Worm (Caenorhabditis elegans) whole organism, L2 larva: ENCODE data around the gene C18C4.7.

Experiments
- C34F6.9 ChIP-seq: fragments of 150-350 bp; optimal IDR thresholded peaks from 2 replicates; lab custom pipeline; 2014; ENCODE audit warnings: missing biosample characterization, missing genetic modification characterization
- F13H6.1 ChIP-seq: sonication (generic microtip); optimal IDR thresholded peaks from 2 replicates; lab custom pipeline; 2016; ENCODE audit warnings: missing genetic modification characterization, missing compliant biosample characterization
- R02D3.7 ChIP-seq: fragments of 150-350 bp; optimal IDR thresholded peaks from 2 replicates; lab custom pipeline; 2014; ENCODE audit warnings: missing biosample characterization, missing genetic modification characterization
- Y55F3AM.14 ChIP-seq: fragments of 200-800 bp; sonication (Bioruptor generic); optimal IDR thresholded peaks from 2 replicates; lab custom pipeline; 2018; ENCODE audit warnings: mild to moderate bottlenecking, missing genetic modification characterization, missing compliant biosample characterization
- ZK546.5 ChIP-seq: sonication (generic microtip); optimal IDR thresholded peaks from 2 replicates; lab custom pipeline; 2017; ENCODE audit warnings: missing biosample characterization, missing genetic modification characterization
- alr-1 ChIP-seq: fragments of 150-350 bp; optimal IDR thresholded peaks from 2 replicates; lab custom pipeline; 2014; ENCODE audit warnings: missing biosample characterization, missing genetic modification characterization
- aly-2 ChIP-seq: fragments of 150-350 bp; optimal IDR thresholded peaks from 2 replicates; lab custom pipeline; 2014; ENCODE audit warnings: missing biosample characterization, missing genetic modification characterization
- ama-1 ChIP-seq: fragments of 150-350 bp; optimal IDR thresholded peaks from 2 replicates; lab custom pipeline; 2018; ENCODE audit warnings: inconsistent platforms
- blmp-1 ChIP-seq: sonication (generic microtip); optimal IDR thresholded peaks from 2 replicates; lab custom pipeline; 2017; ENCODE audit warnings: missing genetic modification characterization, mild to moderate bottlenecking, missing compliant biosample characterization, antibody characterized with exemption, moderate library complexity; ENCODE audit not compliant: insufficient read depth
- ceh-16 ChIP-seq: fragments of 150-350 bp; optimal IDR thresholded peaks from 2 replicates; lab custom pipeline; 2014; ENCODE audit warnings: missing biosample characterization, missing genetic modification characterization
- ceh-82 ChIP-seq: fragments of 150-350 bp; optimal IDR thresholded peaks from 2 replicates; lab custom pipeline; 2014; ENCODE audit warnings: missing biosample characterization, missing genetic modification characterization
- crh-2 ChIP-seq: sonication (generic microtip); optimal IDR thresholded peaks from 2 replicates; lab custom pipeline; 2017; ENCODE audit warnings: missing biosample characterization, missing genetic modification characterization
- dmd-4 ChIP-seq: sonication (generic microtip); optimal IDR thresholded peaks from 2 replicates; lab custom pipeline; 2017; ENCODE audit warnings: missing biosample characterization, missing genetic modification characterization
- egl-27 ChIP-seq: sonication (generic microtip); optimal IDR thresholded peaks from 3 replicates; lab custom pipeline; 2017; ENCODE audit warnings: missing biosample characterization, missing genetic modification reagents, missing genetic modification characterization
- elt-1 ChIP-seq: fragments of 150-350 bp; optimal IDR thresholded peaks from 2 replicates; lab custom pipeline; 2014; ENCODE audit warnings: missing biosample characterization, missing genetic modification characterization
- elt-3 ChIP-seq: sonication (generic microtip); optimal IDR thresholded peaks from 2 replicates; lab custom pipeline; 2017; ENCODE audit warnings: missing biosample characterization, missing genetic modification characterization
- fos-1 ChIP-seq: fragments of 150-350 bp; optimal IDR thresholded peaks from 2 replicates; lab custom pipeline; 2014; ENCODE audit warnings: missing biosample characterization, missing genetic modification characterization
- gmeb-1 ChIP-seq: fragments of 150-350 bp; optimal IDR thresholded peaks from 2 replicates; lab custom pipeline; 2014; ENCODE audit warnings: missing biosample characterization, missing genetic modification characterization
- lin-11 ChIP-seq: fragments of 150-350 bp; sonication (generic microtip); optimal IDR thresholded peaks from 2 replicates; lab custom pipeline; 2014; ENCODE audit warnings: missing biosample characterization, missing genetic modification characterization, inconsistent platforms, mixed read lengths
- lin-13 ChIP-seq: fragments of 150-350 bp; optimal IDR thresholded peaks from 2 replicates; lab custom pipeline; 2014; ENCODE audit warnings: missing biosample characterization, missing genetic modification reagents, missing genetic modification characterization
- lin-39 ChIP-seq: fragments of 150-350 bp; optimal IDR thresholded peaks from 2 replicates; lab custom pipeline; 2014; ENCODE audit warnings: missing biosample characterization, missing genetic modification reagents, missing genetic modification characterization
- lsy-2 ChIP-seq, 2 experiments: fragments of 150-350 bp in 1 of 2; sonication (generic microtip) in 1 of 2; optimal IDR thresholded peaks; 2 replicates each; lab custom pipeline; 2014 to 2017; ENCODE audit warnings: missing biosample characterization in 2 of 2, missing genetic modification characterization in 2 of 2
- mab-5 ChIP-seq: fragments of 150-350 bp; optimal IDR thresholded peaks from 2 replicates; lab custom pipeline; 2014; ENCODE audit warnings: missing biosample characterization, missing genetic modification characterization
- mbf-1 ChIP-seq: sonication (generic microtip); optimal IDR thresholded peaks from 2 replicates; lab custom pipeline; 2017; ENCODE audit warnings: missing biosample characterization, missing genetic modification characterization
- mdl-1 ChIP-seq, 2 experiments: fragments of 150-350 bp in 1 of 2; sonication (generic microtip) in 1 of 2; optimal IDR thresholded peaks; 2 replicates each; lab custom pipeline; 2017; ENCODE audit warnings: missing biosample characterization in 2 of 2, missing genetic modification characterization in 2 of 2
- nhr-10 ChIP-seq: sonication (generic microtip); optimal IDR thresholded peaks from 2 replicates; lab custom pipeline; 2017; ENCODE audit warnings: missing biosample characterization, missing genetic modification characterization
- nhr-11 ChIP-seq: fragments of 150-350 bp; optimal IDR thresholded peaks from 2 replicates; lab custom pipeline; 2014; ENCODE audit warnings: missing biosample characterization, missing genetic modification characterization
- nhr-12 ChIP-seq: fragments of 150-350 bp; optimal IDR thresholded peaks from 2 replicates; lab custom pipeline; 2014; ENCODE audit warnings: missing biosample characterization, missing genetic modification characterization
- nhr-129 ChIP-seq: fragments of 150-350 bp; optimal IDR thresholded peaks from 2 replicates; lab custom pipeline; 2014; ENCODE audit warnings: missing biosample characterization, missing genetic modification characterization
- nhr-21 ChIP-seq: fragments of 150-350 bp; optimal IDR thresholded peaks from 2 replicates; lab custom pipeline; 2014; ENCODE audit warnings: missing biosample characterization, missing genetic modification characterization
- nhr-23 ChIP-seq: fragments of 150-350 bp; optimal IDR thresholded peaks from 2 replicates; lab custom pipeline; 2014; ENCODE audit warnings: missing biosample characterization, missing genetic modification reagents, missing genetic modification characterization
- nhr-237 ChIP-seq: fragments of 150-350 bp; optimal IDR thresholded peaks from 2 replicates; lab custom pipeline; 2014; ENCODE audit warnings: missing biosample characterization, missing genetic modification characterization
- nhr-25 ChIP-seq: fragments of 150-350 bp; sonication (generic microtip); optimal IDR thresholded peaks from 3 replicates; lab custom pipeline; 2014; ENCODE audit warnings: missing biosample characterization, missing genetic modification characterization
- nhr-6 ChIP-seq: fragments of 150-350 bp; optimal IDR thresholded peaks from 2 replicates; lab custom pipeline; 2014; ENCODE audit warnings: missing biosample characterization, missing genetic modification characterization
- nhr-77 ChIP-seq: fragments of 150-350 bp; optimal IDR thresholded peaks from 2 replicates; lab custom pipeline; 2014; ENCODE audit warnings: missing biosample characterization, missing genetic modification characterization
- peb-1 ChIP-seq: fragments of 150-350 bp; optimal IDR thresholded peaks from 2 replicates; lab custom pipeline; 2014; ENCODE audit warnings: missing biosample characterization, missing genetic modification characterization
- sem-4 ChIP-seq: fragments of 150-350 bp; optimal IDR thresholded peaks from 2 replicates; lab custom pipeline; 2014; ENCODE audit warnings: missing biosample characterization, missing genetic modification reagents, missing genetic modification characterization
- skn-1 ChIP-seq: sonication (generic microtip); optimal IDR thresholded peaks from 2 replicates; lab custom pipeline; 2017; ENCODE audit warnings: missing biosample characterization, missing genetic modification characterization
- sma-3 ChIP-seq: sonication (generic microtip); optimal IDR thresholded peaks from 2 replicates; lab custom pipeline; 2016; ENCODE audit warnings: missing genetic modification reagents, missing genetic modification characterization, missing compliant biosample characterization
- sma-9 ChIP-seq, 2 experiments: fragments of 150-350 bp in 1 of 2; sonication (generic microtip) in 1 of 2; optimal IDR thresholded peaks; 2 replicates each; lab custom pipeline; 2014 to 2016; ENCODE audit warnings: missing genetic modification characterization in 2 of 2, mild to moderate bottlenecking in 1 of 2, missing biosample characterization in 1 of 2, missing compliant biosample characterization in 1 of 2, missing genetic modification reagents in 1 of 2, moderate library complexity in 1 of 2
- snpc-4 ChIP-seq: fragments of 150-350 bp; optimal IDR thresholded peaks from 2 replicates; lab custom pipeline; 2014; ENCODE audit warnings: missing biosample characterization, missing genetic modification characterization
- unc-39 ChIP-seq: fragments of 150-350 bp; optimal IDR thresholded peaks from 2 replicates; lab custom pipeline; 2014; ENCODE audit warnings: missing biosample characterization, missing genetic modification characterization
- unc-55 ChIP-seq: fragments of 150-350 bp; sonication (generic microtip); optimal IDR thresholded peaks from 3 replicates; lab custom pipeline; 2014; ENCODE audit warnings: missing biosample characterization, missing genetic modification reagents, missing genetic modification characterization
- unc-62 ChIP-seq: fragments of 150-350 bp; optimal IDR thresholded peaks from 2 replicates; lab custom pipeline; 2014; ENCODE audit warnings: missing biosample characterization, missing genetic modification reagents, missing genetic modification characterization
- zag-1 ChIP-seq: fragments of 150-350 bp; optimal IDR thresholded peaks from 2 replicates; lab custom pipeline; 2014; ENCODE audit warnings: missing biosample characterization, missing genetic modification characterization
- ztf-1 ChIP-seq: fragments of 200-800 bp; sonication (Bioruptor generic); conservative IDR thresholded peaks from 2 replicates; pipeline ENCODE4 v1.3.6; 2022; ENCODE audit warnings: missing genetic modification characterization, missing compliant biosample characterization
- ztf-11 ChIP-seq: sonication (generic microtip); optimal IDR thresholded peaks from 2 replicates; lab custom pipeline; 2017; ENCODE audit warnings: missing biosample characterization, missing genetic modification characterization
- ztf-4 ChIP-seq: fragments of 150-350 bp; optimal IDR thresholded peaks from 2 replicates; lab custom pipeline; 2014; ENCODE audit warnings: missing biosample characterization, missing genetic modification characterization

The C18C4.7 gene

DNA sequence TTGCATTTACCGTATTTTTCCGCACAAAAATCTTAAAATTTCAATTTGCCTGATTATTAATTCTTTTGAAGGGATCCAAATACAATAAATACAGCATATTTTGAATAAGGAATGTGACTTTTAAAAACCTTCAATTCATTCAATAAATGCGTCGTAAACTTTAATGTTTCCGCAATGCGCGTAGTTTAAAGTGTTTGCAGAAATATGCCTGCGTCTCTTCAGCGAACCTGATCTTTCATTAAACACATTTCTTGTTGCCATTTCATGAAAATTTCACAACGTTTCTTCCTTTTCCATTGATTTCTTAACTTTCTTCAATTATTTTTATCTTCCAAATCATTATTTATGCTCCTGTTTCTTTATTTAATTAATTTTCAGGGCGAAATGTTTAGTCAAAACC lies 25.3 kb upstream of the C18C4.7 start, which contains the start of gene vps-37:
vps-37 (plus strand) TSS at position 378 of the 400 bp plus-strand sequence.
- TF ChIP-seq skn-1 (tag; lab: Kevin White, UChicago) (no peak), lin-13 (GFP tag; lab: Kevin White, UChicago) (peak; percentile 90), peb-1 (tag; lab: Kevin White, UChicago) (no peak), nhr-129 (tag; lab: Kevin White, UChicago) (peak; percentile 80), alr-1 (tag; lab: Kevin White, UChicago) (no peak), nhr-77 (peak; percentile 45), mbf-1 (tag; lab: Kevin White, UChicago) (no peak), R02D3.7 (no peak), nhr-10 (tag; lab: Kevin White, UChicago) (no peak), unc-39 (tag; lab: Kevin White, UChicago) (no peak), egl-27 (peak; percentile 46), unc-62 (no peak), zag-1 (peak; percentile 69), ZK546.5 (tag; lab: Kevin White, UChicago) (no peak), ztf-4 (peak; percentile 57), dmd-4 (tag; lab: Kevin White, UChicago) (no peak), sem-4 (tag; lab: Kevin White, UChicago) (peak; percentile 81), nhr-11 (tag; lab: Kevin White, UChicago) (no peak), nhr-21 (tag; lab: Kevin White, UChicago) (peak; percentile 78), lin-39 (tag; lab: Kevin White, UChicago) (no peak), nhr-12 (no peak), mab-5 (tag; lab: Kevin White, UChicago) (peak; percentile 70), blmp-1 (peak; percentile 17), sma-9 (GFP tag; optimal IDR thresholded peaks at IDR 0.05; lab: Kevin White, UChicago) (peak; percentile 84), sma-9 (tag; optimal IDR thresholded peaks at IDR 0.05; lab: Kevin White, UChicago) (no peak), ama-1 (lab: Kevin White, UChicago) (no peak), aly-2 (tag; lab: Kevin White, UChicago) (no peak), ceh-82 (tag; lab: Kevin White, UChicago) (no peak), lin-11 (tag; lab: Kevin White, UChicago) (no peak), gmeb-1 (peak; percentile 86), C34F6.9 (tag; lab: Kevin White, UChicago) (peak; percentile 86), nhr-6 (peak; percentile 82), lsy-2 (tag; optimal IDR thresholded peaks at IDR 0.05; lab: Kevin White, UChicago) (peak; percentile 81 to 94), F13H6.1 (tag; lab: Kevin White, UChicago) (peak; percentile 78), Y55F3AM.14 (no peak), elt-1 (tag; lab: Kevin White, UChicago) (no peak), sma-3 (GFP tag; lab: Kevin White, UChicago) (peak; percentile 47), nhr-25 (peak; percentile 80), fos-1 (peak; percentile 60), elt-3 (tag; lab: Kevin White, UChicago) (no peak), ztf-11 (no peak), ztf-1 (no peak), ceh-16 (no peak), snpc-4 (tag; lab: Kevin White, UChicago) (peak; percentile 81), unc-55 (peak; percentile 91), crh-2 (peak; percentile 88), mdl-1 (tag; optimal IDR thresholded peaks at IDR 0.05; lab: Kevin White, UChicago) (no peak), nhr-237 (no peak), nhr-23 (no peak)

DNA sequence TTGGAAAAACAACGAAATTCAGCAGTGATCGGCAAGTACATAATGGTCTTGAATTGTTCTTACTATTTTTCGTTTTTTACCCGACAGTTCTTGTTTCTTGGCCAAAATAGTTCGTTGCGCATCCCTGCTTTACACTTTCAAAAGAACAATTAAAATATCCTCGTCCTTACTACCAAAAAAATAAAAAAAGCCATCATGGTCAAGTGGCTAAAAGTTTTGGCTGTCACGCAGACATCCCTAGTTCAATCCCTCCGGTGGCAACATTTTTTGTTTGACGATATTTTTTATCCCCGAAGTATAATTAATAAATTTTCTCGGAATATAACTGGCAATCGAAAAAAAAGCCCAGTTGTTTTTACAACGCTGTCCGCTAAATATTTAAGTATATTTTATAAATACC lies 24.9 kb upstream of the C18C4.7 start:
- TF ChIP-seq mab-5 (tag; lab: Kevin White, UChicago), result no peak
- no peak for TF ChIP-seq lsy-2 (tag; optimal IDR thresholded peaks at IDR 0.05; lab: Kevin White, UChicago)
- TF ChIP-seq R02D3.7, result no peak
